Fruit fly (Drosophila melanogaster): ENCODE results near the gene wrm1.

Gene wrm1

DNA sequence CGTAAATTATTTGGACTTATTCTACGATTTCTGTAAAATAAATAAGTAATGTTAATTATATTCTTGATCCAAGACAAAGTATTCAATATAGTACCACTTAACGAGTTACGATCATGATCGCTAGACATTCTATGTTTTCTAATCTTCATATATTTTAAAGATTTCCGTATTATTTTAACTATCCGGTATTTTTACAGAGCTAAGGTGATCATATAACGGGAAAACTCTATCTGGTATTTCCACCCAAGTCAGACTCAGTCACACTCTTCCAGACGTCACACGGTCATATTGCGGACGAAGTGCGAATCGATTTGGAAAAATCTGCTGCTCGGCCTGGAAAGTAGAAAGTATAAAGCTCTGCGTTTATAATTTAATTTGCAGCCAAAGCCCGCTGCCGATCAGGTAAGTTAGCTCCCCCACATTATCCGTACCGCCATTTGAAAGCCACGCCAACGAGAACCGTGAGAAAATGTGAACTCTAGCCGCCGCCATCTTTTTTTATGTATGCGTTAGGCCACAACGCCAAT lies 4.3 kb upstream of the wrm1 start, which contains the start of the genes lark and eco (continued):
- TF ChIP-seq CG15479 (GFP tag; optimal IDR thresholded peaks at IDR 0.05) (no peak), Med (GFP tag) (peak; percentile 67), phol (tag; optimal IDR thresholded peaks at IDR 0.05) (peak; percentile 98), trem (tag; optimal IDR thresholded peaks at IDR 0.05) (peak; percentile 26), bsh (GFP tag; optimal IDR thresholded peaks at IDR 0.05) (peak in 1 of 2 experiments; percentile 17)

DNA sequence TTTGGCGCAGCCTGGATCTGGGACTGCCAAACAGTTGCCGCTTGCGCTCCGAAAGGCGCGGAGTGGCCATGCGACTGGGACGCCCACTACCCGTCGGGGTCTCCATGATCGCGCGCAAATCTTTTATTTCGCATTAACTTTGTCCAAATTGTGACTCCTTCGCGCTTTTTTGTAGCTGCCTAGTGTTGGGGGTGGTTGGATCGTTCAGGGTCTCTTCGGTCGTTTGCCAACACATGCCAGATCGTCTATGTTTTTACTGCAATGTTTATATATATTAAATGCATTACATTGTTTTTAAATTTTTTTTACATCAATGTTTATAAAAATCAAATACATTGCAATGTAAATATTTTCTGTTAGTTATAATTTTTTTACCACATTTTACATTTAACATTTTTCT lies 3.8 kb upstream of the wrm1 start:
- TF ChIP-seq E2f2 (GFP tag; IDR thresholded peaks at IDR 0.05) (peak; percentile 46; the same call in 1 of the 2 replicates), crol (GFP tag; IDR thresholded peaks at IDR 0.05) (no peak), wor (GFP tag; IDR thresholded peaks at IDR 0.05) (no peak), Atf-2 (GFP tag; optimal IDR thresholded peaks at IDR 0.05) (no peak), CG6854 (GFP tag; optimal IDR thresholded peaks at IDR 0.05) (no peak), Scr (GFP tag; IDR thresholded peaks at IDR 0.05; ENCODE audit: partially characterized antibody) (0 out of 2 replicates have a peak, but pooled peaks have one; percentile 13), eve (GFP tag; optimal IDR thresholded peaks at IDR 0.05) (no peak), HLHmδ (GFP tag; optimal IDR thresholded peaks at IDR 0.05) (no peak), knrl (GFP tag; IDR thresholded peaks at IDR 0.05; ENCODE audit: partially characterized antibody) (no peak), pita (GFP tag; optimal IDR thresholded peaks at IDR 0.05) (no peak), bowl (GFP tag; IDR thresholded peaks at IDR 0.05) (peak; percentile 11; the same call in 1 of the 2 replicates), stwl (tag; optimal IDR thresholded peaks at IDR 0.05) (peak; percentile 36), vvl (GFP tag; IDR thresholded peaks at IDR 0.05) (0 out of 2 replicates have a peak, but pooled peaks have one; percentile 18), Oaz (GFP tag; IDR thresholded peaks at IDR 0.05) (no peak), Poxn (GFP tag; IDR thresholded peaks at IDR 0.05) (no peak), Myb (GFP tag; optimal IDR thresholded peaks at IDR 0.05) (no peak), CG3995 (GFP tag; optimal IDR thresholded peaks at IDR 0.05) (peak; percentile 65), ci (GFP tag; IDR thresholded peaks at IDR 0.05) (0 out of 3 replicates have a peak, but pooled peaks have one; percentile 20), Nf-YB (GFP tag; optimal IDR thresholded peaks at IDR 0.05) (no peak), MESR4 (GFP tag; optimal IDR thresholded peaks at IDR 0.05) (peak; percentile 44), gem (tag; optimal IDR thresholded peaks at IDR 0.05) (no peak), CG6175 (GFP tag; IDR thresholded peaks at IDR 0.05) (no peak), CG11247 (GFP tag; IDR thresholded peaks at IDR 0.05) (0 out of 2 replicates have a peak, but pooled peaks have one; percentile 16), CG10267 (tag; optimal IDR thresholded peaks at IDR 0.05) (peak; percentile 88), CG9932 (GFP tag; IDR thresholded peaks at IDR 0.05) (peak; percentile 40; the same call in 1 of the 2 replicates), insv (GFP tag; optimal IDR thresholded peaks at IDR 0.05) (no peak), slp2 (GFP tag; optimal IDR thresholded peaks at IDR 0.05) (no peak), zfh1 (GFP tag; IDR thresholded peaks at IDR 0.05) (0 out of 3 replicates have a peak, but pooled peaks have one; percentile 39), CG10565 (GFP tag; optimal IDR thresholded peaks at IDR 0.05) (no peak), Awh (GFP tag; IDR thresholded peaks at IDR 0.05) (no peak), sob (GFP tag; IDR thresholded peaks at IDR 0.05) (peak; percentile 12; the same call in 1 of the 2 replicates), prd (optimal IDR thresholded peaks at IDR 0.05) (no peak), prd (GFP tag; IDR thresholded peaks at IDR 0.05) (no peak), Neu2 (GFP tag; optimal IDR thresholded peaks at IDR 0.05; ENCODE audit: borderline replicate concordance) (no peak), E2f1 (GFP tag; IDR thresholded peaks at IDR 0.05) (peak; percentile 38; the same call in 1 of the 2 replicates), CG13287 (GFP tag; IDR thresholded peaks at IDR 0.05; ENCODE audit: partially characterized antibody) (peak; percentile 11; the same call in 1 of the 2 replicates), HmgZ (tag; optimal IDR thresholded peaks at IDR 0.05) (no peak), bbx (GFP tag; IDR thresholded peaks at IDR 0.05; ENCODE audit: partially characterized antibody) (peak; percentile 27; the same call in 1 of the 2 replicates), C15 (GFP tag; IDR thresholded peaks at IDR 0.05) (no peak), MBD-R2 (GFP tag; IDR thresholded peaks at IDR 0.05) (peak; percentile 63), repo (GFP tag; optimal IDR thresholded peaks at IDR 0.05) (no peak), fd3F (GFP tag; optimal IDR thresholded peaks at IDR 0.05) (no peak), Max (GFP tag; optimal IDR thresholded peaks at IDR 0.05) (no peak)

Measured in whole organism, embryonic.